Worm (Caenorhabditis elegans): Measurements from ENCODE around the gene hpo-34.

Gene hpo-34

DNA sequence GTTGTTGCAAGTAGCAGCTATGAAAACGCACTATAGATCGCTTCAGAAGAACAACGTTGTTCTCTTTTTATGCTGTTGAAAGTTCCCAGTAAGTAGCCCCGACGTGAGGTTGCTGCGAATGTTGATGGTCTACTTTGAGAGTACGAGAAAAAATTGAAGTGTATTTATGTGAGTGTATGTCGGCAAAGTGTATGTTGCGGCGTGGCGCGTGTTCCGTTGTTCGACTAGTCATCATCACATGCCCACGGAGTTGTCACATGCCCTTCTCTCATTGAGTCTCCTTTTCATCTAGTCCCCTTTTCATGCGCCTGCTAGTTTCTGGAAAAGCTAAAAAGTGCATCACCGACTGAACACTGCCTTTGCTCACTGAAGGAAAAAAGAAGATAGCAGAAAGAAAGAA lies 47.0 kb downstream of the hpo-34 start (continued):
- TF ChIP-seq lsy-2 (tag; optimal IDR thresholded peaks at IDR 0.05) (peak; percentile 72 to 81), set-16 (GFP tag; IDR thresholded peaks at IDR 0.05) (peak; percentile 40)

DNA sequence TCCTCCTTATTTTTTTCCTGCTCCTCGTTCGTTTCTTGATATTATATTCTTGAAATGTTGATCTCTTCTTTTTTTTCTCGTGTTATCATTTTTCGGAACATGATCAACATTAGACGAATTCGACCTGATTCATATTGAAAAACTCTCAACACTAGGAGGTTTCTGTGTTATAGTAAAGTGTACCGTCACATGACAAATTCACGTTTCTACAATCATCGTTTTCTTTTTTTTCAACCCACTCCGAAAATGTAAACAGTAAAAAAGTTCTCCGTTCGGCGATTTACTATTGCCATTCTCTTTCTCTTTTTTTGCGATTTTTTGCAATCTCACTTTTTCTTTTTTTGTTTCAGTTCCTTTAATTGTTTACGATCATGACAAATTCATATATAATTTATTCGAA lies 47.5 kb downstream of the hpo-34 start:
- no peak for TF ChIP-seq ceh-28 (tag; optimal IDR thresholded peaks at IDR 0.05)
- TF ChIP-seq T26A8.4 (GFP tag; IDR thresholded peaks at IDR 0.05): no peak
- TF ChIP-seq vab-7 (GFP tag; IDR thresholded peaks at IDR 0.05): no peak
- TF ChIP-seq ces-1 (GFP tag; optimal IDR thresholded peaks at IDR 0.05): no peak
- no peak for TF ChIP-seq sdz-12 (GFP tag; optimal IDR thresholded peaks at IDR 0.05)
- TF ChIP-seq daf-16 (GFP tag; optimal IDR thresholded peaks at IDR 0.05): no peak
- no peak for TF ChIP-seq daf-16 (tag; optimal IDR thresholded peaks at IDR 0.05)
- no peak for TF ChIP-seq R02D3.7 (tag; optimal IDR thresholded peaks at IDR 0.05)
- TF ChIP-seq hlh-30 (tag; optimal IDR thresholded peaks at IDR 0.05; ENCODE audit: insufficient read depth): peak; percentile 43
- no peak for TF ChIP-seq pha-4 (GFP tag; IDR thresholded peaks at IDR 0.05)
- TF ChIP-seq pha-4 (tag; optimal IDR thresholded peaks at IDR 0.05): peak; percentile 10
- TF ChIP-seq nhr-48 (tag; optimal IDR thresholded peaks at IDR 0.05): no peak
- peak; percentile 9 for TF ChIP-seq dve-1 (tag; optimal IDR thresholded peaks at IDR 0.05; ENCODE audit: insufficient read depth)
- TF ChIP-seq lin-13 (GFP tag; optimal IDR thresholded peaks at IDR 0.05): no peak
- no peak for TF ChIP-seq ctbp-1 (GFP tag; IDR thresholded peaks at IDR 0.05)

ce11 chrX:11469600-11469999 lies 49.3 kb downstream of the hpo-34 start:
- TF ChIP-seq mes-2 (tag; optimal IDR thresholded peaks at IDR 0.05; ENCODE audit: poor library complexity, severe bottlenecking): peak; percentile 16
- TF ChIP-seq hif-1 (tag; optimal IDR thresholded peaks at IDR 0.05): peak in 1 of 2 experiments; percentile 13
- TF ChIP-seq F49E8.2 (tag; optimal IDR thresholded peaks at IDR 0.05; ENCODE audit: borderline replicate concordance): no peak
- no peak for TF ChIP-seq nhr-42 (GFP tag; IDR thresholded peaks at IDR 0.05)
- no peak for TF ChIP-seq jun-1 (tag; optimal IDR thresholded peaks at IDR 0.05)
- peak; percentile 32 for TF ChIP-seq rbr-2 (tag; optimal IDR thresholded peaks at IDR 0.05)
- no peak for TF ChIP-seq F37D6.2 (tag; optimal IDR thresholded peaks at IDR 0.05)
- no peak for TF ChIP-seq lin-13 (GFP tag; optimal IDR thresholded peaks at IDR 0.05)
- TF ChIP-seq nhr-77 (tag; optimal IDR thresholded peaks at IDR 0.05): peak; percentile 80
- TF ChIP-seq dve-1 (tag; optimal IDR thresholded peaks at IDR 0.05; ENCODE audit: insufficient read depth): peak; percentile 82
- peak; percentile 95 for TF ChIP-seq aha-1 (tag)
- TF ChIP-seq hmg-1.1 (GFP tag; IDR thresholded peaks at IDR 0.05): 0 out of 2 replicates have a peak, but pooled peaks have one; percentile 18
- no peak for TF ChIP-seq nhr-10 (tag; optimal IDR thresholded peaks at IDR 0.05)
- TF ChIP-seq set-16 (GFP tag; IDR thresholded peaks at IDR 0.05): no peak
- TF ChIP-seq spr-3 (GFP tag; optimal IDR thresholded peaks at IDR 0.05): no peak
- peak; percentile 56 for TF ChIP-seq dmd-6 (GFP tag; IDR thresholded peaks at IDR 0.05)
- TF ChIP-seq ceh-44 (GFP tag; IDR thresholded peaks at IDR 0.05): no peak
- TF ChIP-seq mxl-3 (GFP tag; optimal IDR thresholded peaks at IDR 0.05): no peak
- TF ChIP-seq ctbp-1 (GFP tag; IDR thresholded peaks at IDR 0.05): 0 out of 2 replicates have a peak, but pooled peaks have one; percentile 16
- TF ChIP-seq arid-1 (GFP tag; conservative IDR thresholded peaks at IDR 0.05): no peak
- peak; percentile 28 for TF ChIP-seq pqm-1 (tag; optimal IDR thresholded peaks at IDR 0.05)
- TF ChIP-seq madf-9 (GFP tag; conservative IDR thresholded peaks at IDR 0.05): no peak
- TF ChIP-seq mdt-29 (GFP tag; IDR thresholded peaks at IDR 0.05): no peak
- peak; percentile 67 for TF ChIP-seq nhr-28 (tag; optimal IDR thresholded peaks at IDR 0.05)
- 0 out of 2 replicates have a peak, but pooled peaks have one; percentile 23 for TF ChIP-seq php-3 (GFP tag; IDR thresholded peaks at IDR 0.05)
- no peak for TF ChIP-seq snpc-1.2 (GFP tag; IDR thresholded peaks at IDR 0.05)
- peak in 1 of 2 experiments; percentile 31 for TF ChIP-seq lsy-2 (tag; optimal IDR thresholded peaks at IDR 0.05)
- TF ChIP-seq mep-1 (tag; optimal IDR thresholded peaks at IDR 0.05): peak; percentile 56
- TF ChIP-seq mdl-1 (tag; optimal IDR thresholded peaks at IDR 0.05): peak in 1 of 2 experiments; percentile 80
- peak in 1 of 2 experiments; percentile 33 for TF ChIP-seq daf-16 (GFP tag; optimal IDR thresholded peaks at IDR 0.05)
- peak; percentile 80 for TF ChIP-seq daf-16 (tag; optimal IDR thresholded peaks at IDR 0.05)
- TF ChIP-seq attf-4 (tag; optimal IDR thresholded peaks at IDR 0.05): no peak
- no peak for TF ChIP-seq ZK337.2 (GFP tag; IDR thresholded peaks at IDR 0.05)
- TF ChIP-seq hlh-11 (tag; optimal IDR thresholded peaks at IDR 0.05): peak; percentile 77
- no peak for TF ChIP-seq F26F4.8 (GFP tag; conservative IDR thresholded peaks at IDR 0.05)
- peak; percentile 97 for TF ChIP-seq hlh-30 (tag; optimal IDR thresholded peaks at IDR 0.05; ENCODE audit: insufficient read depth)
- TF ChIP-seq gei-8 (GFP tag; optimal IDR thresholded peaks at IDR 0.05): no peak
- TF ChIP-seq ces-1 (GFP tag; optimal IDR thresholded peaks at IDR 0.05): no peak
- no peak for TF ChIP-seq sdz-12 (GFP tag; optimal IDR thresholded peaks at IDR 0.05)

Measured in whole organism, L4 larva.